Fruit fly (Drosophila melanogaster): Measurements from ENCODE around the gene ush.

ush gene

DNA sequence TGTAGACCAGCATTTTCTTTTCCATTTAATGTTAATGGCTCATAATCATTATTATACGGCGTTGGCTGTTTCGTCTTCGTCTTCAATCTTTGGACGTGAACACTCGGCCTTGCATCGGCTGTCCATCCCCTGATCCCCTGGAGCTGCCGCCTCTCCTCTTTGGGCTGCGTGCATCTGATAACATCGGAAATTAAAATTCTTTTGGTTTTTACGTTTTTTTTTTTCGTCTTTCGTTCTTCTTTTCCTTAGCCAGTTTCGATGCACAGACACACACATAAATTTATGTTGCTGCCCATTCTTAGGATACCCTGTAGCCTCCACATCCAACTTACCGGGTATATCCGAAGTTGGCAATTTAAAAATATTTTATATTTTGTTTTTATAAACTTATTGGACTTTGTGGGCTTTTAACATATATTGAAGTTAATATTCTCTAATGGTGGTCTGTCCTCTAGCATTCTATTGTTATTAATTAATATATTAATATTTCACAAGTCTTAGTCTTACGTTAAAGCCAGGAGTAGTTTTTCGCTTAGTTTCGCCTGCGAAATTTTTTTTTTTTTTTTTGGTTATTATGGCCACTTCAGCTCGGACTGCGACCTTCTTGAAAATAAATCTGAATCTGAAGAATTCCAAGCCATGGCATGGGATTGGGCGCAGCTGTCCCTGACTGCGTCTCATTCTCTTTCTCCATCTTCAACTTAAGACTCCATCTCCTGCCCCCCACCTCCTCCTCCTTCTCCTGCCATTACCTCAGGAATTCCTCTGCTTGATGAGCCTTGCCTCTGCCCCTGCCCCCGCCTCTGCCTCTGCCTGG lies 35.2 kb upstream of the ush start:
- TF ChIP-seq sqz (GFP tag; optimal IDR thresholded peaks at IDR 0.05): peak; percentile 72
- no peak for TF ChIP-seq CG5953 (GFP tag; IDR thresholded peaks at IDR 0.05)
- no peak for TF ChIP-seq Ptx1 (GFP tag; IDR thresholded peaks at IDR 0.05)
- TF ChIP-seq tup (GFP tag; optimal IDR thresholded peaks at IDR 0.05): no peak
- no peak for TF ChIP-seq Aef1 (GFP tag; IDR thresholded peaks at IDR 0.05)
- no peak for TF ChIP-seq CG11456 (GFP tag; IDR thresholded peaks at IDR 0.05)
- no peak for TF ChIP-seq CG12299 (tag; optimal IDR thresholded peaks at IDR 0.05)
- TF ChIP-seq oc (tag; optimal IDR thresholded peaks at IDR 0.05): no peak
- TF ChIP-seq CG17186 (GFP tag; optimal IDR thresholded peaks at IDR 0.05): no peak
- TF ChIP-seq Lpt (GFP tag; optimal IDR thresholded peaks at IDR 0.05): no peak
- TF ChIP-seq tgo (GFP tag; IDR thresholded peaks at IDR 0.05): no peak; the same call in 2 of the 3 replicates
- TF ChIP-seq vvl (GFP tag; IDR thresholded peaks at IDR 0.05): no peak
- TF ChIP-seq HmgZ (tag; optimal IDR thresholded peaks at IDR 0.05): no peak
- no peak for TF ChIP-seq Antp (GFP tag; optimal IDR thresholded peaks at IDR 0.05)
- TF ChIP-seq CG16813 (GFP tag; IDR thresholded peaks at IDR 0.05; ENCODE audit: partially characterized antibody): no peak
- no peak for TF ChIP-seq CG9797 (GFP tag; optimal IDR thresholded peaks at IDR 0.05)
- no peak for TF ChIP-seq usp (GFP tag; optimal IDR thresholded peaks at IDR 0.05)
- no peak for TF ChIP-seq CG13296 (GFP tag; optimal IDR thresholded peaks at IDR 0.05)
- TF ChIP-seq fd64A (GFP tag; optimal IDR thresholded peaks at IDR 0.05): no peak
- TF ChIP-seq CG5180 (GFP tag; optimal IDR thresholded peaks at IDR 0.05): no peak
- no peak for TF ChIP-seq rib (GFP tag; IDR thresholded peaks at IDR 0.05)
- TF ChIP-seq HLH4C (GFP tag; IDR thresholded peaks at IDR 0.05; ENCODE audit: partially characterized antibody): no peak
- TF ChIP-seq pan (optimal IDR thresholded peaks at IDR 0.05): no peak
- TF ChIP-seq pan (GFP tag; optimal IDR thresholded peaks at IDR 0.05 in 1 of 2, IDR thresholded peaks at IDR 0.05 in 1 of 2): no peak
- no peak for TF ChIP-seq bcd (GFP tag; optimal IDR thresholded peaks at IDR 0.05)
- no peak for TF ChIP-seq ci (GFP tag; IDR thresholded peaks at IDR 0.05)
- no peak for TF ChIP-seq CG12942 (GFP tag; optimal IDR thresholded peaks at IDR 0.05)
- TF ChIP-seq ato (GFP tag; IDR thresholded peaks at IDR 0.05; ENCODE audit: partially characterized antibody): no peak
- TF ChIP-seq bab2 (GFP tag; optimal IDR thresholded peaks at IDR 0.05): no peak
- TF ChIP-seq bbx (GFP tag; IDR thresholded peaks at IDR 0.05; ENCODE audit: partially characterized antibody): no peak
- TF ChIP-seq CG34224 (GFP tag; IDR thresholded peaks at IDR 0.05; ENCODE audit: partially characterized antibody): no peak
- TF ChIP-seq CG3995 (GFP tag; optimal IDR thresholded peaks at IDR 0.05): no peak
- no peak for TF ChIP-seq disco-r (GFP tag; optimal IDR thresholded peaks at IDR 0.05)
- TF ChIP-seq caup (GFP tag; optimal IDR thresholded peaks at IDR 0.05; ENCODE audit: severe bottlenecking): no peak
- no peak for TF ChIP-seq Hmr (GFP tag; optimal IDR thresholded peaks at IDR 0.05)
- no peak for TF ChIP-seq gsb (GFP tag; IDR thresholded peaks at IDR 0.05)
- TF ChIP-seq Vsx1 (GFP tag; optimal IDR thresholded peaks at IDR 0.05): no peak
- TF ChIP-seq Neu2 (GFP tag; optimal IDR thresholded peaks at IDR 0.05; ENCODE audit: borderline replicate concordance): no peak
- TF ChIP-seq CG11723 (GFP tag; optimal IDR thresholded peaks at IDR 0.05): no peak
- TF ChIP-seq maf-S (GFP tag; optimal IDR thresholded peaks at IDR 0.05): no peak
- no peak for TF ChIP-seq toy (GFP tag; IDR thresholded peaks at IDR 0.05)
- TF ChIP-seq CG9817 (tag; optimal IDR thresholded peaks at IDR 0.05): no peak
- TF ChIP-seq pfk (GFP tag; optimal IDR thresholded peaks at IDR 0.05): no peak
- no peak for TF ChIP-seq E2f1 (GFP tag; IDR thresholded peaks at IDR 0.05)
- TF ChIP-seq CG14014 (GFP tag; IDR thresholded peaks at IDR 0.05): no peak
- TF ChIP-seq CG2116 (GFP tag; optimal IDR thresholded peaks at IDR 0.05): peak; percentile 2
- peak; percentile 1 for TF ChIP-seq CG18476 (GFP tag; optimal IDR thresholded peaks at IDR 0.05)
- TF ChIP-seq zfh2 (GFP tag; optimal IDR thresholded peaks at IDR 0.05): no peak
- no peak for TF ChIP-seq CG9215 (GFP tag; IDR thresholded peaks at IDR 0.05)
- TF ChIP-seq insv (GFP tag; optimal IDR thresholded peaks at IDR 0.05): no peak

Data from whole organism, embryonic.